Fruit fly (Drosophila melanogaster) whole organism, embryonic: ENCODE data around the gene CG3408.

Source experiments
- ATbp ChIP-seq: fragments of 200-800 bp; sonication (Bioruptor generic); optimal IDR thresholded peaks from 2 replicates; lab custom pipeline; 2017; ENCODE audit warnings: missing biosample characterization, mild to moderate bottlenecking, missing genetic modification characterization, missing genetic modification reagents
- Atf-2 ChIP-seq: fragments of 200-800 bp; sonication (Bioruptor generic); optimal IDR thresholded peaks from 2 replicates; lab custom pipeline; 2016; ENCODE audit warnings: missing biosample characterization, missing genetic modification characterization
- CG13775 ChIP-seq: fragments of 200-800 bp; sonication (Bioruptor generic); optimal IDR thresholded peaks from 3 replicates; lab custom pipeline; 2017; ENCODE audit warnings: missing biosample characterization, mild to moderate bottlenecking, missing genetic modification characterization
- CG14965 ChIP-seq: fragments of 200-800 bp; sonication (Bioruptor generic); optimal IDR thresholded peaks from 2 replicates; lab custom pipeline; 2016; ENCODE audit warnings: missing biosample characterization, missing genetic modification characterization, borderline replicate concordance
- CG17612 ChIP-seq: fragments of 200-800 bp; sonication (Bioruptor generic); IDR thresholded peaks from 2 replicates; pipeline ENCODE4 v1.3.6; 2022; ENCODE audit warnings: missing biosample characterization, missing genetic modification characterization
- CG18619 ChIP-seq: fragments of 200-800 bp; sonication (Bioruptor generic); optimal IDR thresholded peaks from 3 replicates; lab custom pipeline; 2017; ENCODE audit warnings: missing biosample characterization, mild to moderate bottlenecking, missing genetic modification characterization
- CG31365 ChIP-seq: fragments of 200-800 bp; sonication (Bioruptor generic); optimal IDR thresholded peaks from 2 replicates; lab custom pipeline; 2018; ENCODE audit warnings: missing biosample characterization, mild to moderate bottlenecking, missing genetic modification characterization
- CG33213 ChIP-seq: fragments of 200-800 bp; sonication (Bioruptor generic); optimal IDR thresholded peaks from 3 replicates; lab custom pipeline; 2016; ENCODE audit warnings: missing biosample characterization, missing genetic modification characterization
- CG34224 ChIP-seq: fragments of 200-800 bp; sonication (Bioruptor generic); IDR thresholded peaks from 3 replicates; pipeline ENCODE4 v1.3.6; 2022; ENCODE audit warnings: missing biosample characterization, missing genetic modification characterization; ENCODE audit not compliant: partially characterized antibody
- CG42726 ChIP-seq: fragments of 200-800 bp; sonication (Bioruptor generic); IDR thresholded peaks from 2 replicates; pipeline ENCODE4 v1.3.6; 2022; ENCODE audit warnings: missing biosample characterization, missing genetic modification characterization; ENCODE audit not compliant: partially characterized antibody
- CG4617 ChIP-seq: fragments of 200-800 bp; sonication (Bioruptor generic); optimal IDR thresholded peaks from 3 replicates; lab custom pipeline; 2016; ENCODE audit warnings: missing biosample characterization, missing genetic modification characterization, borderline replicate concordance
- CG7372 ChIP-seq: fragments of 200-800 bp; sonication (Bioruptor generic); IDR thresholded peaks from 2 replicates; pipeline ENCODE4 v1.3.6; 2022; ENCODE audit warnings: missing biosample characterization, missing genetic modification characterization
- CG7928 ChIP-seq: fragments of 200-800 bp; sonication (Bioruptor generic); optimal IDR thresholded peaks from 2 replicates; lab custom pipeline; 2017; ENCODE audit warnings: missing biosample characterization, mild to moderate bottlenecking, missing genetic modification characterization
- CG7987 ChIP-seq: fragments of 200-800 bp; sonication (Bioruptor generic); optimal IDR thresholded peaks from 2 replicates; lab custom pipeline; 2018; ENCODE audit warnings: missing biosample characterization, mild to moderate bottlenecking, missing genetic modification characterization, moderate library complexity
- CG8359 ChIP-seq: fragments of 200-800 bp; sonication (Bioruptor generic); optimal IDR thresholded peaks from 2 replicates; lab custom pipeline; 2017; ENCODE audit warnings: missing biosample characterization, mild to moderate bottlenecking, missing genetic modification characterization, borderline replicate concordance
- CG8944 ChIP-seq: fragments of 200-800 bp; sonication (Bioruptor generic); optimal IDR thresholded peaks from 3 replicates; lab custom pipeline; 2016; ENCODE audit warnings: missing biosample characterization, missing genetic modification characterization
- CHES-1-like ChIP-seq: fragments of 200-800 bp; sonication (Bioruptor generic); optimal IDR thresholded peaks from 2 replicates; lab custom pipeline; 2016; ENCODE audit warnings: missing biosample characterization, missing genetic modification characterization
- Drgx ChIP-seq: fragments of 200-800 bp; sonication (Bioruptor generic); IDR thresholded peaks from 2 replicates; pipeline ENCODE4 v1.3.6; 2022; ENCODE audit warnings: missing biosample characterization, missing genetic modification characterization
- E2f1 ChIP-seq: fragments of 200-800 bp; sonication (Bioruptor generic); IDR thresholded peaks from 2 replicates; pipeline ENCODE4 v1.3.6; 2022; ENCODE audit warnings: missing biosample characterization, missing genetic modification characterization
- H2.0 ChIP-seq: fragments of 200-800 bp; sonication (Bioruptor generic); IDR thresholded peaks from 2 replicates; pipeline ENCODE4 v1.3.6; 2022; ENCODE audit warnings: missing biosample characterization, missing genetic modification characterization
- Hr51 ChIP-seq, 2 experiments: fragments of 200-800 bp; sonication (Bioruptor generic); optimal IDR thresholded peaks; 2 replicates in 1 of 2; 3 replicates in 1 of 2; lab custom pipeline; 2016 to 2018; ENCODE audit warnings: missing biosample characterization in 2 of 2, missing genetic modification characterization in 2 of 2, mild to moderate bottlenecking in 1 of 2, moderate library complexity in 1 of 2
- Mad ChIP-seq: fragments of 200-800 bp; sonication (Bioruptor generic); optimal IDR thresholded peaks from 2 replicates; lab custom pipeline; 2016; ENCODE audit warnings: missing biosample characterization, missing genetic modification characterization
- Neu2 ChIP-seq: fragments of 200-800 bp; sonication (Bioruptor generic); optimal IDR thresholded peaks from 3 replicates; lab custom pipeline; 2016; ENCODE audit warnings: missing biosample characterization, missing genetic modification characterization, borderline replicate concordance
- Opbp ChIP-seq: fragments of 200-800 bp; sonication (Bioruptor generic); IDR thresholded peaks from 3 replicates; pipeline ENCODE4 v1.3.6; 2022; ENCODE audit warnings: missing biosample characterization, missing genetic modification characterization; ENCODE audit not compliant: partially characterized antibody
- Xbp1 ChIP-seq: fragments of 200-800 bp; sonication (Bioruptor generic); optimal IDR thresholded peaks from 3 replicates; lab custom pipeline; 2016; ENCODE audit warnings: missing biosample characterization, mild to moderate bottlenecking, missing genetic modification characterization
- ase ChIP-seq: fragments of 200-800 bp; sonication (Bioruptor generic); IDR thresholded peaks from 3 replicates; pipeline ENCODE4 v1.3.6; 2022; ENCODE audit warnings: missing biosample characterization, missing genetic modification characterization
- bbx ChIP-seq: fragments of 200-800 bp; sonication (Bioruptor generic); IDR thresholded peaks from 2 replicates; pipeline ENCODE4 v1.3.6; 2022; ENCODE audit warnings: missing biosample characterization, missing genetic modification characterization; ENCODE audit not compliant: partially characterized antibody
- bcd ChIP-seq: fragments of 200-800 bp; sonication (Bioruptor generic); optimal IDR thresholded peaks from 2 replicates; lab custom pipeline; 2017; ENCODE audit warnings: missing biosample characterization, mild to moderate bottlenecking, missing genetic modification characterization
- chif ChIP-seq, 2 experiments: fragments of 200-800 bp; sonication (Bioruptor generic); optimal IDR thresholded peaks; 3 replicates each; lab custom pipeline; 2016; ENCODE audit warnings: missing biosample characterization in 2 of 2, missing genetic modification characterization in 2 of 2
- chm ChIP-seq: fragments of 200-800 bp; sonication (Bioruptor generic); IDR thresholded peaks from 2 replicates; pipeline ENCODE4 v1.3.6; 2022; ENCODE audit warnings: missing biosample characterization, missing genetic modification characterization
- crol ChIP-seq: fragments of 200-800 bp; sonication (Bioruptor generic); IDR thresholded peaks from 2 replicates; pipeline ENCODE4 v1.3.6; 2022; ENCODE audit warnings: missing biosample characterization, missing genetic modification characterization
- dan ChIP-seq: fragments of 200-800 bp; sonication (Bioruptor generic); IDR thresholded peaks from 2 replicates; pipeline ENCODE4 v1.3.6; 2022; ENCODE audit warnings: missing biosample characterization, missing genetic modification characterization
- exex ChIP-seq: fragments of 200-800 bp; sonication (Bioruptor generic); optimal IDR thresholded peaks from 4 replicates; lab custom pipeline; 2018; ENCODE audit warnings: missing biosample characterization, mild to moderate bottlenecking, missing genetic modification characterization, moderate library complexity
- eyg ChIP-seq: fragments of 200-800 bp; sonication (Bioruptor generic); optimal IDR thresholded peaks from 3 replicates; lab custom pipeline; 2016; ENCODE audit warnings: missing biosample characterization, missing genetic modification characterization
- hbn ChIP-seq: fragments of 200-800 bp; sonication (Bioruptor generic); IDR thresholded peaks from 2 replicates; pipeline ENCODE4 v1.3.6; 2022; ENCODE audit warnings: missing biosample characterization, missing genetic modification characterization; ENCODE audit not compliant: partially characterized antibody
- hkb ChIP-seq, 2 experiments: fragments of 200-800 bp in 1 of 2; fragments of >200 bp in 1 of 2; sonication (Bioruptor generic) in 1 of 2; IDR thresholded peaks in 1 of 2; optimal IDR thresholded peaks in 1 of 2; 2 replicates each; pipeline versions ENCODE4 v1.3.6 to Lab custom; 2017 to 2022; ENCODE audit warnings: missing biosample characterization in 1 of 2, missing genetic modification characterization in 1 of 2
- ind ChIP-seq: fragments of 200-800 bp; sonication (Bioruptor generic); optimal IDR thresholded peaks from 3 replicates; lab custom pipeline; 2016; ENCODE audit warnings: missing biosample characterization, missing genetic modification characterization
- klu ChIP-seq: fragments of 200-800 bp; sonication (Bioruptor generic); IDR thresholded peaks from 2 replicates; pipeline ENCODE4 v1.3.6; 2022; ENCODE audit warnings: missing biosample characterization, missing genetic modification characterization
- nau ChIP-seq: fragments of 200-800 bp; sonication (Bioruptor generic); optimal IDR thresholded peaks from 3 replicates; lab custom pipeline; 2017; ENCODE audit warnings: missing biosample characterization, mild to moderate bottlenecking, missing genetic modification characterization, missing genetic modification reagents
- nerfin-1 ChIP-seq: fragments of 200-800 bp; sonication (Bioruptor generic); optimal IDR thresholded peaks from 3 replicates; lab custom pipeline; 2019; ENCODE audit warnings: missing biosample characterization, mild to moderate bottlenecking, missing genetic modification characterization, moderate library complexity
- oc ChIP-seq: fragments of 200-800 bp; sonication (Bioruptor generic); optimal IDR thresholded peaks from 2 replicates; lab custom pipeline; 2018; ENCODE audit warnings: missing biosample characterization, mild to moderate bottlenecking, missing genetic modification characterization, moderate library complexity
- pan ChIP-seq, 4 experiments: fragments of >200 bp in 3 of 4; fragments of 200-800 bp in 1 of 4; sonication (Bioruptor generic) in 1 of 4; optimal IDR thresholded peaks in 3 of 4; IDR thresholded peaks in 1 of 4; 2 replicates each; pipeline versions ENCODE4 v1.3.6 to Lab custom; 2017 to 2022; ENCODE audit warnings: missing biosample characterization in 2 of 4, missing genetic modification characterization in 2 of 4, mixed read lengths in 1 of 4
- ranshi ChIP-seq: fragments of 200-800 bp; sonication (Bioruptor generic); IDR thresholded peaks from 2 replicates; pipeline ENCODE4 v1.3.6; 2022; ENCODE audit warnings: missing biosample characterization, missing genetic modification characterization
- tll ChIP-seq, 2 experiments: fragments of 200-800 bp in 1 of 2; fragments of >200 bp in 1 of 2; sonication (Bioruptor generic) in 1 of 2; optimal IDR thresholded peaks; 2 replicates each; lab custom pipeline; 2017 to 2019; ENCODE audit warnings: missing biosample characterization in 2 of 2, missing genetic modification characterization in 2 of 2, mild to moderate bottlenecking in 1 of 2, moderate library complexity in 1 of 2
- vfl ChIP-seq: fragments of 200-800 bp; sonication (Bioruptor generic); optimal IDR thresholded peaks from 2 replicates; lab custom pipeline; 2016; ENCODE audit warnings: missing biosample characterization, missing genetic modification characterization
- zfh1 ChIP-seq: fragments of 200-800 bp; sonication (Bioruptor generic); IDR thresholded peaks from 3 replicates; pipeline ENCODE4 v1.3.6; 2022; ENCODE audit warnings: missing biosample characterization, missing genetic modification characterization
- zfh2 ChIP-seq: fragments of 200-800 bp; sonication (Bioruptor generic); optimal IDR thresholded peaks from 2 replicates; lab custom pipeline; 2016; ENCODE audit warnings: missing biosample characterization, missing genetic modification characterization

Gene CG3408

dm6 chr3L:9462247-9462769 is 47.1 kb downstream of the CG3408 start (continued):
- TF ChIP-seq CG17612 (GFP tag; lab: Robert Waterston, UW) = no peak
- TF ChIP-seq CG7987 (GFP tag; lab: Kevin White, UChicago) = peak; percentile 20
- peak; percentile 93 for TF ChIP-seq Drgx
- TF ChIP-seq bcd (GFP tag; lab: Kevin White, UChicago) = peak; percentile 83
- TF ChIP-seq Atf-2 = peak; percentile 72
- TF ChIP-seq chm = peak; percentile 60
- no peak for TF ChIP-seq pan (optimal IDR thresholded peaks at IDR 0.05; lab: Kevin White, UChicago)
- peak in 1 of 2 experiments; percentile 76 for TF ChIP-seq pan (GFP tag; optimal IDR thresholded peaks at IDR 0.05 in 1 of 2, IDR thresholded peaks at IDR 0.05 in 1 of 2)
- TF ChIP-seq Mad (GFP tag; lab: Kevin White, UChicago) = peak; percentile 76
- TF ChIP-seq ranshi = 0 out of 2 replicates have a peak, but pooled peaks have one; percentile 64
- peak; percentile 35 for TF ChIP-seq vfl (GFP tag; lab: Kevin White, UChicago)
- TF ChIP-seq zfh2 = peak; percentile 58
- TF ChIP-seq klu (GFP tag; lab: Robert Waterston, UW) = no peak
- TF ChIP-seq zfh1 (GFP tag; lab: Robert Waterston, UW) = peak; percentile 78
- no peak; the same call in 1 of the 2 replicates for TF ChIP-seq crol (GFP tag; lab: Robert Waterston, UW)
- peak; percentile 71; the same call in 1 of the 2 replicates for TF ChIP-seq CG7372 (GFP tag; lab: Robert Waterston, UW)
- no peak for TF ChIP-seq ase
- peak; percentile 65 for TF ChIP-seq H2.0 (GFP tag; lab: Robert Waterston, UW)
- TF ChIP-seq ATbp (GFP tag; lab: Kevin White, UChicago) = peak; percentile 90
- TF ChIP-seq Opbp (GFP tag; lab: Robert Waterston, UW) = peak; percentile 53; the same call in 2 of the 3 replicates
- TF ChIP-seq E2f1 (GFP tag; lab: Robert Waterston, UW) = peak; percentile 77
- peak; percentile 20 for TF ChIP-seq eyg (GFP tag; lab: Kevin White, UChicago)
- peak; percentile 72 for TF ChIP-seq bbx (GFP tag; lab: Robert Waterston, UW)
- peak; percentile 90 for TF ChIP-seq CG13775 (GFP tag; lab: Kevin White, UChicago)
- no peak for TF ChIP-seq hkb (optimal IDR thresholded peaks at IDR 0.05; lab: Kevin White, UChicago)
- peak; percentile 86 for TF ChIP-seq hkb (GFP tag; IDR thresholded peaks at IDR 0.05; lab: Robert Waterston, UW)
- peak; percentile 47 for TF ChIP-seq CG14965 (GFP tag; lab: Kevin White, UChicago)
- peak; percentile 46 to 93 for TF ChIP-seq Hr51 (GFP tag; optimal IDR thresholded peaks at IDR 0.05; lab: Kevin White, UChicago)
- no peak for TF ChIP-seq dan (GFP tag; lab: Robert Waterston, UW)
- TF ChIP-seq CG8359 (GFP tag; lab: Kevin White, UChicago) = peak; percentile 68
- peak; percentile 69 for TF ChIP-seq CHES-1-like
- TF ChIP-seq nau = peak; percentile 89
- TF ChIP-seq CG31365 (tag; lab: Kevin White, UChicago) = peak; percentile 54
- no peak for TF ChIP-seq Neu2 (GFP tag; lab: Kevin White, UChicago)
- peak; percentile 60 to 76 for TF ChIP-seq chif (GFP tag; optimal IDR thresholded peaks at IDR 0.05; lab: Kevin White, UChicago)
- TF ChIP-seq CG42726 (GFP tag; lab: Robert Waterston, UW) = no peak; the same call in 1 of the 2 replicates
- peak; percentile 49 for TF ChIP-seq CG33213
- TF ChIP-seq ind = peak; percentile 65
- peak; percentile 0 for TF ChIP-seq CG4617 (GFP tag; lab: Kevin White, UChicago)
- peak; percentile 84 for TF ChIP-seq CG18619
- TF ChIP-seq CG8944 (GFP tag; lab: Kevin White, UChicago) = peak; percentile 51
- TF ChIP-seq tll (GFP tag; optimal IDR thresholded peaks at IDR 0.05; lab: Kevin White, UChicago) = no peak
- TF ChIP-seq hbn (GFP tag; lab: Robert Waterston, UW) = no peak
- no peak for TF ChIP-seq CG34224 (GFP tag; lab: Robert Waterston, UW)
- peak; percentile 25 for TF ChIP-seq CG7928 (GFP tag; lab: Kevin White, UChicago)
- TF ChIP-seq exex = peak; percentile 67
- TF ChIP-seq oc = peak; percentile 79
- peak; percentile 84 for TF ChIP-seq Xbp1
- peak; percentile 86 for TF ChIP-seq nerfin-1 (tag; lab: Kevin White, UChicago)
